Worm (Caenorhabditis elegans) whole organism, L1 larva: ENCODE data around the gene cnd-1.
A peak's percentile ranks its signal among the peaks of the same experiment; 100 is the strongest.

Experiments used
- F16B12.6 ChIP-seq: fragments of 150-350 bp; optimal IDR thresholded peaks from 2 replicates; lab custom pipeline; 2014; ENCODE audit warnings: missing biosample characterization, missing genetic modification characterization
- alr-1 ChIP-seq: fragments of 200-800 bp; sonication (Bioruptor generic); optimal IDR thresholded peaks from 2 replicates; lab custom pipeline; 2018; ENCODE audit warnings: borderline replicate concordance, mild to moderate bottlenecking, missing genetic modification characterization, missing compliant biosample characterization
- aly-2 ChIP-seq: fragments of 150-350 bp; optimal IDR thresholded peaks from 2 replicates; lab custom pipeline; 2014; ENCODE audit warnings: missing biosample characterization, missing genetic modification characterization
- ama-1 ChIP-seq: fragments of 150-350 bp; optimal IDR thresholded peaks from 2 replicates; lab custom pipeline; 2014
- ceh-8 ChIP-seq: fragments of 200-800 bp; sonication (Bioruptor generic); optimal IDR thresholded peaks from 2 replicates; lab custom pipeline; 2018; ENCODE audit warnings: mild to moderate bottlenecking, missing genetic modification characterization, moderate library complexity, missing compliant biosample characterization
- ceh-82 ChIP-seq, 3 experiments: fragments of 150-350 bp in 1 of 3; sonication (generic microtip) in 2 of 3; optimal IDR thresholded peaks; 2 replicates each; lab custom pipeline; 2014 to 2017; ENCODE audit warnings: missing biosample characterization in 3 of 3, missing genetic modification characterization in 3 of 3
- ceh-88 ChIP-seq: fragments of 200-800 bp; sonication (Bioruptor generic); IDR thresholded peaks from 2 replicates; pipeline ENCODE4 v1.3.6; 2022; ENCODE audit warnings: missing genetic modification characterization, missing compliant biosample characterization
- ceh-90 ChIP-seq: sonication (generic microtip); optimal IDR thresholded peaks from 2 replicates; lab custom pipeline; 2016; ENCODE audit warnings: missing genetic modification characterization, missing compliant biosample characterization
- ces-1 ChIP-seq: fragments of 150-350 bp; optimal IDR thresholded peaks from 2 replicates; lab custom pipeline; 2014; ENCODE audit warnings: missing biosample characterization, missing genetic modification reagents, missing genetic modification characterization
- dpl-1 ChIP-seq, 3 experiments: fragments of 150-350 bp in 2 of 3; sonication (generic microtip) in 1 of 3; optimal IDR thresholded peaks; 2 replicates each; lab custom pipeline; 2014 to 2017; ENCODE audit warnings: missing biosample characterization in 3 of 3, missing genetic modification characterization in 3 of 3, missing genetic modification reagents in 3 of 3
- efl-1 ChIP-seq, 4 experiments: fragments of 150-350 bp; optimal IDR thresholded peaks in 3 of 4; peaks in 1 of 4; 1 replicate in 1 of 4; 2 replicates in 3 of 4; lab custom pipeline; 2014; ENCODE audit warnings: missing biosample characterization in 2 of 4, missing genetic modification characterization in 2 of 4, missing genetic modification reagents in 2 of 4
- elt-2 ChIP-seq: sonication (generic microtip); optimal IDR thresholded peaks from 2 replicates; lab custom pipeline; 2016; ENCODE audit warnings: missing genetic modification characterization, mild to moderate bottlenecking, inconsistent platforms, missing compliant biosample characterization, missing genetic modification reagents
- elt-3 ChIP-seq, 6 experiments: fragments of 150-350 bp in 1 of 6; sonication (generic microtip); optimal IDR thresholded peaks; 2 replicates each; lab custom pipeline; 2017 to 2018; ENCODE audit warnings: missing biosample characterization in 6 of 6, missing genetic modification characterization in 6 of 6, inconsistent platforms in 1 of 6
- ets-5 ChIP-seq: fragments of 200-800 bp; sonication (Bioruptor generic); IDR thresholded peaks from 2 replicates; pipeline ENCODE4 v1.3.6; 2022; ENCODE audit warnings: missing genetic modification characterization, missing compliant biosample characterization
- fkh-10 ChIP-seq: sonication (generic microtip); optimal IDR thresholded peaks from 2 replicates; lab custom pipeline; 2017; ENCODE audit warnings: missing biosample characterization, missing genetic modification reagents, missing genetic modification characterization
- fkh-8 ChIP-seq: sonication (generic microtip); optimal IDR thresholded peaks from 2 replicates; lab custom pipeline; 2016; ENCODE audit warnings: mild to moderate bottlenecking, missing genetic modification characterization, missing compliant biosample characterization
- irx-1 ChIP-seq: sonication (generic microtip); optimal IDR thresholded peaks from 2 replicates; lab custom pipeline; 2016; ENCODE audit warnings: missing genetic modification characterization, missing compliant biosample characterization
- isw-1 ChIP-seq: fragments of 200-800 bp; sonication (Bioruptor generic); IDR thresholded peaks from 2 replicates; pipeline ENCODE4 v1.3.6; 2022; ENCODE audit warnings: missing genetic modification characterization, missing compliant biosample characterization
- jun-1 ChIP-seq: fragments of 150-350 bp; optimal IDR thresholded peaks from 2 replicates; lab custom pipeline; 2014; ENCODE audit warnings: missing biosample characterization, missing genetic modification reagents, missing genetic modification characterization
- lin-14 ChIP-seq: fragments of 200-800 bp; sonication (Bioruptor generic); optimal IDR thresholded peaks from 2 replicates; lab custom pipeline; 2018; ENCODE audit warnings: mild to moderate bottlenecking, missing genetic modification characterization, moderate library complexity, missing compliant biosample characterization
- lin-39 ChIP-seq: fragments of 150-350 bp; optimal IDR thresholded peaks from 2 replicates; lab custom pipeline; 2014; ENCODE audit warnings: missing biosample characterization, missing genetic modification reagents, missing genetic modification characterization
- mdl-1 ChIP-seq, 2 experiments: fragments of 150-350 bp; optimal IDR thresholded peaks; 2 replicates each; lab custom pipeline; 2014 to 2017; ENCODE audit warnings: missing biosample characterization in 2 of 2, missing genetic modification characterization in 2 of 2, inconsistent platforms in 1 of 2
- mep-1 ChIP-seq: fragments of 150-350 bp; optimal IDR thresholded peaks from 2 replicates; lab custom pipeline; 2014; ENCODE audit warnings: missing biosample characterization, missing genetic modification characterization
- nhr-11 ChIP-seq: fragments of 150-350 bp; optimal IDR thresholded peaks from 2 replicates; lab custom pipeline; 2014; ENCODE audit warnings: missing biosample characterization, missing genetic modification characterization
- nhr-12 ChIP-seq: sonication (generic microtip); optimal IDR thresholded peaks from 2 replicates; lab custom pipeline; 2017; ENCODE audit warnings: missing biosample characterization, missing genetic modification characterization
- nhr-19 ChIP-seq: fragments of 200-800 bp; sonication (Bioruptor generic); conservative IDR thresholded peaks from 2 replicates; pipeline ENCODE4 v1.3.6; 2022; ENCODE audit warnings: missing genetic modification characterization, missing compliant biosample characterization
- nhr-20 ChIP-seq: sonication (generic microtip); optimal IDR thresholded peaks from 2 replicates; lab custom pipeline; 2016; ENCODE audit warnings: mild to moderate bottlenecking, missing genetic modification characterization, missing compliant biosample characterization
- nhr-237 ChIP-seq: fragments of 150-350 bp; optimal IDR thresholded peaks from 2 replicates; lab custom pipeline; 2014; ENCODE audit warnings: missing biosample characterization, missing genetic modification characterization
- nhr-28 ChIP-seq: fragments of 150-350 bp; optimal IDR thresholded peaks from 2 replicates; lab custom pipeline; 2014; ENCODE audit warnings: missing biosample characterization, missing genetic modification characterization
- nhr-47 ChIP-seq: sonication (generic microtip); optimal IDR thresholded peaks from 2 replicates; lab custom pipeline; 2016; ENCODE audit warnings: mild to moderate bottlenecking, missing genetic modification characterization, moderate library complexity, missing compliant biosample characterization
- nhr-76 ChIP-seq: sonication (generic microtip); optimal IDR thresholded peaks from 2 replicates; lab custom pipeline; 2017; ENCODE audit warnings: missing biosample characterization, missing genetic modification characterization
- nhr-84 ChIP-seq: sonication (generic microtip); optimal IDR thresholded peaks from 2 replicates; lab custom pipeline; 2017; ENCODE audit warnings: missing biosample characterization, missing genetic modification characterization
- nhr-85 ChIP-seq: sonication (generic microtip); peaks from one replicate; lab custom pipeline; 2016; ENCODE audit warnings: missing genetic modification characterization, inconsistent platforms, missing compliant biosample characterization
- nhr-90 ChIP-seq: sonication (generic microtip); optimal IDR thresholded peaks from 2 replicates; lab custom pipeline; 2016; ENCODE audit warnings: mild to moderate bottlenecking, missing genetic modification characterization, missing compliant biosample characterization; ENCODE audit not compliant: poor library complexity
- pag-3 ChIP-seq: sonication (generic microtip); optimal IDR thresholded peaks from 2 replicates; lab custom pipeline; 2017; ENCODE audit warnings: missing genetic modification characterization, mild to moderate bottlenecking, missing compliant biosample characterization, antibody characterized with exemption, borderline replicate concordance; ENCODE audit not compliant: insufficient read depth
- snpc-4 ChIP-seq: fragments of 150-350 bp; optimal IDR thresholded peaks from 2 replicates; lab custom pipeline; 2014; ENCODE audit warnings: missing biosample characterization, missing genetic modification characterization
- sup-37 ChIP-seq: fragments of 200-800 bp; sonication (Bioruptor generic); optimal IDR thresholded peaks from 2 replicates; lab custom pipeline; 2018; ENCODE audit warnings: mild to moderate bottlenecking, missing genetic modification characterization, missing compliant biosample characterization
- swsn-7 ChIP-seq: sonication (generic microtip); optimal IDR thresholded peaks from 2 replicates; lab custom pipeline; 2016; ENCODE audit warnings: missing genetic modification characterization, missing compliant biosample characterization
- unc-86 ChIP-seq: sonication (generic microtip); optimal IDR thresholded peaks from 2 replicates; lab custom pipeline; 2016; ENCODE audit warnings: missing genetic modification characterization, missing compliant biosample characterization
- vab-15 ChIP-seq: sonication (generic microtip); optimal IDR thresholded peaks from 2 replicates; lab custom pipeline; 2017; ENCODE audit warnings: missing genotype, mild to moderate bottlenecking, missing genetic modification characterization, missing compliant biosample characterization
- xbp-1 ChIP-seq: sonication (generic microtip); optimal IDR thresholded peaks from 2 replicates; lab custom pipeline; 2016; ENCODE audit warnings: missing genetic modification characterization, missing compliant biosample characterization

The cnd-1 gene

ce11 chrIII:5230415-5230814 is 14.0 kb downstream of the cnd-1 start, which contains the start of gene prmt-5 (continued):
- TF ChIP-seq fkh-8, result no peak
- peak; percentile 46 for TF ChIP-seq nhr-47 (tag; lab: Kevin White, UChicago)
- peak; percentile 31 for TF ChIP-seq elt-2 (tag; lab: Kevin White, UChicago)
- TF ChIP-seq xbp-1 (tag; lab: Kevin White, UChicago), result peak; percentile 3
- TF ChIP-seq nhr-20 (tag; lab: Kevin White, UChicago), result peak; percentile 36
- TF ChIP-seq sup-37 (GFP tag; lab: Kevin White, UChicago), result peak; percentile 24
- TF ChIP-seq, all 84 proteins: peak for 18

DNA sequence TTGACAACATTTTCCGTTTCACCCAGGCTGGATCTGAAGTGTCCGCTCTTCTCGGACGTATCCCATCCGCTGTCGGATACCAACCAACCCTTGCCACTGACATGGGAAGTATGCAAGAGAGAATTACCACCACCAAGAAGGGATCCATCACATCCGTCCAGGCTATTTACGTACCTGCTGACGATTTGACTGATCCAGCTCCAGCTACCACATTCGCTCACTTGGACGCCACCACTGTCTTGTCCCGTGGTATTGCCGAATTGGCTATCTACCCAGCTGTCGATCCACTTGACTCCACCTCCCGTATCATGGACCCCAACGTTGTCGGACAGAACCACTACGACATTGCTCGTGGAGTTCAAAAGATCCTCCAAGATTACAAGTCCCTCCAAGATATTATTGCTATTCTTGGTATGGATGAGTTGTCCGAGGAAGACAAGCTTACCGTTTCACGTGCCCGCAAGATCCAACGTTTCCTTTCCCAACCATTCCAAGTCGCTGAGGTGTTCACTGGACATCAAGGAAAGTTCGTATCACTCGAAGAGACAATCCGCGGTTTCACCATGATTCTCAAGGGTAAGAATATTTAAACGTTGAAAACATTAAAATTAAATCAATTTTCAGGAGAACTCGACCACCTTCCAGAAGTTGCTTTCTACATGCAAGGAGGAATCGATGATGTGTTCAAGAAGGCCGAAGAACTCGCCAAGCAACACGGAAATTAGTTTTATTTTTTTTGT is 14.8 kb downstream of the cnd-1 start:
- TF ChIP-seq nhr-20 (tag; lab: Kevin White, UChicago) (no peak), mdl-1 (tag; optimal IDR thresholded peaks at IDR 0.05; lab: Kevin White, UChicago) (no peak), efl-1 (optimal IDR thresholded peaks at IDR 0.05; lab: Kevin White, UChicago) (no peak), efl-1 (GFP tag; optimal IDR thresholded peaks at IDR 0.05 in 1 of 2; lab: Kevin White, UChicago) (peak in 1 of 2 experiments; percentile 90), nhr-85 (tag; lab: Kevin White, UChicago) (peak; percentile 59), alr-1 (tag; lab: Kevin White, UChicago) (peak; percentile 94), nhr-76 (tag; lab: Kevin White, UChicago) (peak; percentile 33)

DNA sequence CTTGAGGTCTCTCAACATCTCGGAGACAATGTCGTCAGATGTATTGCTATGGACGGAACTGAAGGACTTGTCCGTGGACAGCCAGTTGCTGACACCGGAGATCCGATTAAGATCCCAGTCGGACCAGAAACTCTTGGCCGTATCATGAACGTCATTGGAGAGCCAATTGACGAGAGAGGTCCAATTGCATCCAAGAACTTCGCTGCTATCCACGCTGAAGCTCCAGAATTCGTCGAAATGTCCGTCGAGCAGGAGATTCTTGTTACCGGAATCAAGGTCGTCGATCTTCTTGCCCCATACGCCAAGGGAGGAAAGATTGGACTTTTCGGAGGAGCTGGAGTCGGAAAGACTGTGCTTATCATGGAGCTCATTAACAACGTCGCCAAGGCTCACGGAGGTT is 15.6 kb downstream of the cnd-1 start:
- TF ChIP-seq lin-14, result no peak
- TF ChIP-seq efl-1 (optimal IDR thresholded peaks at IDR 0.05; lab: Kevin White, UChicago), result no peak
- TF ChIP-seq efl-1 (GFP tag; optimal IDR thresholded peaks at IDR 0.05 in 1 of 2; lab: Kevin White, UChicago), result peak in 1 of 2 experiments; percentile 90
- no peak for TF ChIP-seq lin-39 (tag; lab: Kevin White, UChicago)
- peak; percentile 20 for TF ChIP-seq ama-1

ce11 chrIII:5227831-5228467 is 16.5 kb downstream of the cnd-1 start, which contains the start of the genes C34E10.12, C34E10.10 and atp-2:
TSS of gene C34E10.12 (minus strand) at chrIII:5227881.
TSS of gene C34E10.10 (minus strand) at chrIII:5227884.
TSS of gene atp-2 (plus strand) at chrIII:5228417.
- TF ChIP-seq irx-1 (peak; percentile 64), nhr-84 (tag; lab: Kevin White, UChicago) (no peak), isw-1 (GFP tag; lab: Robert Waterston, UW) (peak; percentile 90), unc-86 (tag; lab: Kevin White, UChicago) (peak; percentile 84), mep-1 (peak; percentile 83), ets-5 (GFP tag; lab: Robert Waterston, UW) (no peak), ama-1 (no peak), ceh-82 (tag; optimal IDR thresholded peaks at IDR 0.05; lab: Kevin White, UChicago) (peak; percentile 70 to 95 (median 73)), dpl-1 (GFP tag; optimal IDR thresholded peaks at IDR 0.05; lab: Kevin White, UChicago) (peak; percentile 79 to 85 (median 82)), F16B12.6 (peak; percentile 55), alr-1 (tag; lab: Kevin White, UChicago) (no peak), ceh-88 (GFP tag; lab: Robert Waterston, UW) (peak; percentile 48), nhr-12 (tag; lab: Kevin White, UChicago) (no peak), efl-1 (optimal IDR thresholded peaks at IDR 0.05; lab: Kevin White, UChicago) (peak; percentile 86 to 88), efl-1 (GFP tag; optimal IDR thresholded peaks at IDR 0.05 in 1 of 2; lab: Kevin White, UChicago) (peak; percentile 79 to 97), jun-1 (tag; lab: Kevin White, UChicago) (peak; percentile 73), fkh-10 (peak; percentile 60), nhr-11 (tag; lab: Kevin White, UChicago) (peak; percentile 27), swsn-7 (tag; lab: Kevin White, UChicago) (peak; percentile 88), snpc-4 (tag; lab: Kevin White, UChicago) (peak; percentile 46), elt-3 (tag; optimal IDR thresholded peaks at IDR 0.05; lab: Kevin White, UChicago) (peak in 3 of 6 experiments; percentile 44 to 89 (median 77)), xbp-1 (tag; lab: Kevin White, UChicago) (peak; percentile 88), fkh-8 (peak; percentile 85), nhr-28 (tag; lab: Kevin White, UChicago) (no peak), pag-3 (tag; lab: Kevin White, UChicago) (no peak), ceh-8 (peak; percentile 59), nhr-237 (tag; lab: Kevin White, UChicago) (peak; percentile 67), nhr-20 (tag; lab: Kevin White, UChicago) (peak; percentile 94), mdl-1 (tag; optimal IDR thresholded peaks at IDR 0.05; lab: Kevin White, UChicago) (peak in 1 of 2 experiments; percentile 66), nhr-19 (GFP tag; lab: Robert Waterston, UW) (peak; percentile 87), aly-2 (tag; lab: Kevin White, UChicago) (peak; percentile 70), nhr-90 (tag; lab: Kevin White, UChicago) (peak; percentile 85), vab-15 (tag; lab: Kevin White, UChicago) (no peak), ces-1 (GFP tag; lab: Kevin White, UChicago) (no peak), ceh-90 (tag; lab: Kevin White, UChicago) (peak; percentile 31)
